Worm (Caenorhabditis elegans) whole organism, late embryonic: Measurements from ENCODE around the gene F19C7.3.

Source experiments
- C08G9.2 ChIP-seq: sonication (generic microtip); optimal IDR thresholded peaks from 2 replicates; lab custom pipeline; 2016; ENCODE audit warnings: mild to moderate bottlenecking, missing genetic modification characterization, moderate library complexity, missing compliant biosample characterization
- C38D4.7 ChIP-seq: fragments of 200-800 bp; sonication (Bioruptor generic); optimal IDR thresholded peaks from 2 replicates; lab custom pipeline; 2018; ENCODE audit warnings: mild to moderate bottlenecking, missing genetic modification characterization, moderate library complexity, missing compliant biosample characterization
- F13H6.1 ChIP-seq: sonication (generic microtip); optimal IDR thresholded peaks from 2 replicates; lab custom pipeline; 2016; ENCODE audit warnings: missing genetic modification characterization, missing compliant biosample characterization
- K09A11.1 ChIP-seq: sonication (generic microtip); optimal IDR thresholded peaks from 2 replicates; lab custom pipeline; 2017; ENCODE audit warnings: antibody characterized with exemption, mild to moderate bottlenecking, missing genetic modification characterization, missing compliant biosample characterization; ENCODE audit not compliant: insufficient read depth
- T23F11.4 ChIP-seq: fragments of 200-800 bp; sonication (Bioruptor generic); optimal IDR thresholded peaks from 2 replicates; lab custom pipeline; 2018; ENCODE audit warnings: mild to moderate bottlenecking, missing genetic modification characterization, missing compliant biosample characterization
- ama-1 ChIP-seq: fragments of 150-350 bp; optimal IDR thresholded peaks from 2 replicates; lab custom pipeline; 2014
- ceh-18 ChIP-seq: sonication (generic microtip); optimal IDR thresholded peaks from 2 replicates; lab custom pipeline; 2016; ENCODE audit warnings: missing genetic modification characterization, missing compliant biosample characterization
- ceh-2 ChIP-seq: sonication (generic microtip); optimal IDR thresholded peaks from 2 replicates; lab custom pipeline; 2016; ENCODE audit warnings: missing genotype, missing genetic modification characterization, missing compliant biosample characterization
- ceh-22 ChIP-seq: sonication (generic microtip); optimal IDR thresholded peaks from 2 replicates; lab custom pipeline; 2017; ENCODE audit warnings: missing biosample characterization, missing genetic modification characterization
- ceh-34 ChIP-seq: sonication (generic microtip); optimal IDR thresholded peaks from 2 replicates; lab custom pipeline; 2016; ENCODE audit warnings: mild to moderate bottlenecking, missing genetic modification characterization, missing compliant biosample characterization
- ceh-45 ChIP-seq: fragments of 200-800 bp; sonication (Bioruptor generic); IDR thresholded peaks from 2 replicates; pipeline ENCODE4 v1.3.6; 2022; ENCODE audit warnings: missing genetic modification reagents, missing genetic modification characterization, missing compliant biosample characterization
- ceh-48 ChIP-seq: sonication (generic microtip); optimal IDR thresholded peaks from 2 replicates; lab custom pipeline; 2016; ENCODE audit warnings: missing genetic modification characterization, inconsistent platforms, missing compliant biosample characterization
- ceh-6 ChIP-seq: fragments of 200-800 bp; sonication (Bioruptor generic); optimal IDR thresholded peaks from 2 replicates; lab custom pipeline; 2018; ENCODE audit warnings: mild to moderate bottlenecking, missing genetic modification characterization, missing compliant biosample characterization
- elt-4 ChIP-seq: sonication (generic microtip); optimal IDR thresholded peaks from 2 replicates; lab custom pipeline; 2016; ENCODE audit warnings: missing genetic modification characterization, missing compliant biosample characterization
- ets-4 ChIP-seq: sonication (generic microtip); optimal IDR thresholded peaks from 2 replicates; lab custom pipeline; 2016; ENCODE audit warnings: missing genetic modification characterization, missing compliant biosample characterization
- fax-1 ChIP-seq: sonication (generic microtip); optimal IDR thresholded peaks from 2 replicates; lab custom pipeline; 2016; ENCODE audit warnings: missing genotype, missing genetic modification characterization, missing compliant biosample characterization
- fkh-10 ChIP-seq: fragments of 150-350 bp; optimal IDR thresholded peaks from 2 replicates; lab custom pipeline; 2014; ENCODE audit warnings: missing biosample characterization, missing genetic modification reagents, missing genetic modification characterization
- fkh-6 ChIP-seq: sonication (generic microtip); optimal IDR thresholded peaks from 2 replicates; lab custom pipeline; 2016; ENCODE audit warnings: missing genetic modification characterization, missing compliant biosample characterization
- gmeb-2 ChIP-seq: sonication (generic microtip); optimal IDR thresholded peaks from 2 replicates; lab custom pipeline; 2016; ENCODE audit warnings: missing genetic modification characterization, inconsistent platforms, missing compliant biosample characterization
- hlh-15 ChIP-seq: sonication (generic microtip); optimal IDR thresholded peaks from 2 replicates; lab custom pipeline; 2016; ENCODE audit warnings: missing genetic modification characterization, missing compliant biosample characterization
- lim-6 ChIP-seq: sonication (generic microtip); optimal IDR thresholded peaks from 2 replicates; lab custom pipeline; 2016; ENCODE audit warnings: missing genetic modification characterization, missing compliant biosample characterization
- lin-11 ChIP-seq: fragments of 200-800 bp; sonication (Bioruptor generic); optimal IDR thresholded peaks from 2 replicates; lab custom pipeline; 2018; ENCODE audit warnings: mild to moderate bottlenecking, missing genetic modification characterization, missing compliant biosample characterization
- mec-3 ChIP-seq: sonication (generic microtip); optimal IDR thresholded peaks from 2 replicates; lab custom pipeline; 2016; ENCODE audit warnings: borderline replicate concordance, missing genetic modification characterization, missing compliant biosample characterization
- nhr-232 ChIP-seq: sonication (generic microtip); optimal IDR thresholded peaks from 2 replicates; lab custom pipeline; 2016; ENCODE audit warnings: missing genetic modification characterization, missing compliant biosample characterization
- npax-4 ChIP-seq: sonication (generic microtip); optimal IDR thresholded peaks from 2 replicates; lab custom pipeline; 2016; ENCODE audit warnings: missing genetic modification characterization, missing compliant biosample characterization
- pat-9 ChIP-seq: fragments of 200-800 bp; sonication (Bioruptor generic); optimal IDR thresholded peaks from 2 replicates; lab custom pipeline; 2018; ENCODE audit warnings: mild to moderate bottlenecking, missing genetic modification characterization, moderate library complexity, missing compliant biosample characterization
- pax-1 ChIP-seq: fragments of 150-350 bp; optimal IDR thresholded peaks from 2 replicates; lab custom pipeline; 2014; ENCODE audit warnings: missing biosample characterization, missing genetic modification characterization
- rnt-1 ChIP-seq: sonication (generic microtip); optimal IDR thresholded peaks from 2 replicates; lab custom pipeline; 2016; ENCODE audit warnings: missing genetic modification characterization, missing compliant biosample characterization
- sdc-2 ChIP-seq: sonication (generic microtip); optimal IDR thresholded peaks from 2 replicates; lab custom pipeline; 2016; ENCODE audit warnings: missing genotype, missing genetic modification characterization, missing compliant biosample characterization
- sox-2 ChIP-seq: fragments of 200-800 bp; sonication (Bioruptor generic); IDR thresholded peaks from 2 replicates; pipeline ENCODE4 v1.3.6; 2022; ENCODE audit warnings: missing genetic modification reagents, missing genetic modification characterization, missing compliant biosample characterization
- syd-9 ChIP-seq: sonication (generic microtip); optimal IDR thresholded peaks from 2 replicates; lab custom pipeline; 2016; ENCODE audit warnings: mild to moderate bottlenecking, missing genetic modification characterization, moderate library complexity, missing compliant biosample characterization
- tbx-2 ChIP-seq: sonication (generic microtip); optimal IDR thresholded peaks from 2 replicates; lab custom pipeline; 2016; ENCODE audit warnings: missing genetic modification characterization, missing compliant biosample characterization
- tbx-7 ChIP-seq: sonication (generic microtip); optimal IDR thresholded peaks from 2 replicates; lab custom pipeline; 2016; ENCODE audit warnings: missing genotype, missing genetic modification characterization, missing compliant biosample characterization
- unc-3 ChIP-seq, 2 experiments: fragments of 200-800 bp in 1 of 2; sonication (Bioruptor generic) in 1 of 2; sonication (generic microtip) in 1 of 2; conservative IDR thresholded peaks in 1 of 2; optimal IDR thresholded peaks in 1 of 2; 2 replicates each; pipeline versions ENCODE4 v1.3.6 to Lab custom; 2016 to 2022; ENCODE audit warnings: missing compliant biosample characterization in 2 of 2, missing genetic modification characterization in 2 of 2, missing genetic modification reagents in 1 of 2
- unc-55 ChIP-seq: sonication (generic microtip); optimal IDR thresholded peaks from 2 replicates; lab custom pipeline; 2017; ENCODE audit warnings: missing biosample characterization, missing genetic modification reagents, missing genetic modification characterization
- unc-86 ChIP-seq: sonication (generic microtip); optimal IDR thresholded peaks from 2 replicates; lab custom pipeline; 2016; ENCODE audit warnings: missing genetic modification characterization, missing compliant biosample characterization
- ztf-16 ChIP-seq: sonication (generic microtip); optimal IDR thresholded peaks from 2 replicates; lab custom pipeline; 2017; ENCODE audit warnings: missing genetic modification characterization, missing compliant biosample characterization

Gene F19C7.3

ce11 chrIV:4636001-4636400 is 39.1 kb downstream of the F19C7.3 start, which contains the start of gene R105.5:
Gene R105.5 (plus strand): TSS chrIV:4636301.
- TF ChIP-seq T23F11.4, result no peak
- no peak for TF ChIP-seq mec-3 (tag; lab: Kevin White, UChicago)
- no peak for TF ChIP-seq tbx-2 (tag; lab: Kevin White, UChicago)
- no peak for TF ChIP-seq fkh-6 (tag; lab: Kevin White, UChicago)
- TF ChIP-seq nhr-232, result no peak
- no peak for TF ChIP-seq ceh-45 (GFP tag; lab: Robert Waterston, UW)
- TF ChIP-seq pat-9 (tag; lab: Kevin White, UChicago), result no peak
- TF ChIP-seq pax-1 (tag; lab: Kevin White, UChicago), result no peak
- TF ChIP-seq rnt-1, result no peak

DNA sequence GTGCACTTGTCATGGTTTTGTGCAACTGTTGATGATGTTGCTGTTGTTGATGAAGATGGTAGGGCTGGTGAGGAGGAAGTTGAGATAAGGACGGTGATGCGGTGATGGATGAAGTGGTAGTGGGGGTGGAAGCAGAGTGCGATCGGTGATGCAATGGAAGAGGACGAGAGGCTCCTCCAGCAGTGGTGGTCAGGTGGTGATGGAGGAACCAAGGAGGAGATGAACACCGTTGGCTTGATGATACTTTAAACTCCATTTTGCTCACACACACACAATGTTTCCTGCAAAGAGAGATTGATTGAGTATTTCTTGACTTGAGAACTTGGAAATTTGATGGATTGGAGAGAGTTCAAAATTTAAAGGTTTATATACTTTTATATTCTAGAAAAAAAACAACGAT is 40.9 kb downstream of the F19C7.3 start, which contains the start of gene F19C7.8:
TSS of gene F19C7.8 (minus strand) at position 256 of the 400 bp plus-strand sequence.
- no peak for TF ChIP-seq ztf-16 (tag; lab: Kevin White, UChicago)
- TF ChIP-seq C38D4.7 (GFP tag; lab: Kevin White, UChicago), result no peak
- TF ChIP-seq gmeb-2 (tag; lab: Kevin White, UChicago), result no peak
- TF ChIP-seq F13H6.1 (tag; lab: Kevin White, UChicago), result no peak
- TF ChIP-seq ceh-2 (tag; lab: Kevin White, UChicago), result no peak
- no peak for TF ChIP-seq K09A11.1 (tag; lab: Kevin White, UChicago)
- TF ChIP-seq ceh-48 (tag; lab: Kevin White, UChicago), result no peak
- no peak for TF ChIP-seq lin-11 (tag; lab: Kevin White, UChicago)
- peak; percentile 44 for TF ChIP-seq unc-55 (GFP tag; lab: Kevin White, UChicago)

- TF ChIP-seq ceh-22 (tag; lab: Kevin White, UChicago), result no peak
- no peak for TF ChIP-seq ceh-34 (tag; lab: Kevin White, UChicago)
- TF ChIP-seq ceh-6, result no peak
- no peak for TF ChIP-seq ceh-48 (tag; lab: Kevin White, UChicago)
- no peak for TF ChIP-seq rnt-1
- no peak for TF ChIP-seq ceh-2 (tag; lab: Kevin White, UChicago)
- no peak for TF ChIP-seq hlh-15
- TF ChIP-seq lim-6 (tag; lab: Kevin White, UChicago), result no peak
- TF ChIP-seq ceh-18 (tag; lab: Kevin White, UChicago), result no peak
- no peak for TF ChIP-seq ets-4
- TF ChIP-seq ama-1, result no peak
- no peak for TF ChIP-seq fax-1
- no peak for TF ChIP-seq C08G9.2
- no peak for TF ChIP-seq unc-3 (GFP tag; conservative IDR thresholded peaks at IDR 0.05; lab: Robert Waterston, UW)
- no peak for TF ChIP-seq unc-3 (tag; optimal IDR thresholded peaks at IDR 0.05; lab: Kevin White, UChicago)
- no peak for TF ChIP-seq nhr-232
- no peak for TF ChIP-seq elt-4 (tag; lab: Kevin White, UChicago)
- TF ChIP-seq unc-86 (tag; lab: Kevin White, UChicago), result no peak
- TF ChIP-seq sdc-2 (tag; lab: Kevin White, UChicago), result no peak
- no peak for TF ChIP-seq ztf-16 (tag; lab: Kevin White, UChicago)
- no peak for TF ChIP-seq tbx-7
Measured at ce11 chrIV:4639352-4639751, 42.4 kb downstream of the F19C7.3 start.

DNA sequence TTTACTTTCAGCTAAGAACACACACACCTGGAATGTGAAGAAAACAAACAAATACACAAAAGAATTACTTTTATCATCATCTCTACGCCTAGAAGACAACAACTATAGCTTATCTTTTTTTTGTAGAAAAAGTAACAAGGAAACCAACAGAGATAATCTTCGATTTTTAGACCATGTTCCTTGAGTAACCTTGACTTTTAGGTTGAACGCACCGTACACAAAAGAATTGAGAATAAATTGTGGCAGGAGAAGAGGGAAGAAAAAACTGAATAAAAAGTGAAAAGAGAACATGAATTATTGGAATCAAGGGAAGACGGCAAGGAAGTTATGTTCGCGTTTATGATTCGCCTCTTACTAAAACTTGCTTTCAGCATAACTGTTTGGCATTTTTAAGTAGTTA is 44.0 kb downstream of the F19C7.3 start:
- TF ChIP-seq fkh-10 (GFP tag; lab: Kevin White, UChicago) (no peak), sox-2 (GFP tag; lab: Robert Waterston, UW) (no peak), fax-1 (no peak), tbx-7 (no peak), syd-9 (tag; lab: Kevin White, UChicago) (no peak), npax-4 (tag; lab: Kevin White, UChicago) (no peak)
- TF ChIP-seq, all 69 proteins: peak for 0
